Worm (Caenorhabditis elegans) whole organism, L1 larva: ENCODE data around the gene lbp-3.

Experiments
- C34B4.2 ChIP-seq: sonication (generic microtip); optimal IDR thresholded peaks from 2 replicates; lab custom pipeline; 2017; ENCODE audit warnings: mild to moderate bottlenecking, missing genetic modification characterization, missing compliant biosample characterization
- aly-2 ChIP-seq: fragments of 150-350 bp; optimal IDR thresholded peaks from 2 replicates; lab custom pipeline; 2014; ENCODE audit warnings: missing biosample characterization, missing genetic modification characterization
- nhr-76 ChIP-seq: sonication (generic microtip); optimal IDR thresholded peaks from 2 replicates; lab custom pipeline; 2017; ENCODE audit warnings: missing biosample characterization, missing genetic modification characterization

ce11 chrX:3244402-3244801, 12.8 kb upstream of the lbp-3 start:
- no peak for TF ChIP-seq nhr-76
- TF ChIP-seq aly-2 = no peak
- no peak for TF ChIP-seq C34B4.2 (tag; lab: Kevin White, UChicago)
